Fruit fly (Drosophila melanogaster) whole organism, embryonic: ENCODE data around the gene CG15418.
A peak's percentile ranks its signal among the peaks of the same experiment; 100 is the strongest.

Experiments
- CG10543 ChIP-seq: fragments of 200-800 bp; sonication (Bioruptor generic); optimal IDR thresholded peaks from 3 replicates; lab custom pipeline; 2017; ENCODE audit warnings: missing biosample characterization, mild to moderate bottlenecking, missing genetic modification characterization, moderate library complexity
- CG12104 ChIP-seq: fragments of 200-800 bp; sonication (Bioruptor generic); optimal IDR thresholded peaks from 3 replicates; lab custom pipeline; 2016; ENCODE audit warnings: missing biosample characterization, missing genetic modification characterization
- CG13775 ChIP-seq: fragments of 200-800 bp; sonication (Bioruptor generic); optimal IDR thresholded peaks from 3 replicates; lab custom pipeline; 2017; ENCODE audit warnings: missing biosample characterization, mild to moderate bottlenecking, missing genetic modification characterization
- CG14050 ChIP-seq: fragments of 200-800 bp; sonication (Bioruptor generic); IDR thresholded peaks from 3 replicates; pipeline ENCODE4 v1.3.6; 2022; ENCODE audit warnings: missing biosample characterization, missing genetic modification characterization
- CG14965 ChIP-seq: fragments of 200-800 bp; sonication (Bioruptor generic); optimal IDR thresholded peaks from 2 replicates; lab custom pipeline; 2016; ENCODE audit warnings: missing biosample characterization, missing genetic modification characterization, borderline replicate concordance
- CG15073 ChIP-seq: fragments of 200-800 bp; sonication (Bioruptor generic); optimal IDR thresholded peaks from 2 replicates; lab custom pipeline; 2016; ENCODE audit warnings: missing biosample characterization, missing genetic modification characterization
- CG1603 ChIP-seq: fragments of 200-800 bp; sonication (Bioruptor generic); optimal IDR thresholded peaks from 2 replicates; lab custom pipeline; 2019; ENCODE audit warnings: missing biosample characterization, mild to moderate bottlenecking, missing genetic modification characterization, moderate library complexity
- CG18599 ChIP-seq: fragments of 200-800 bp; sonication (Bioruptor generic); optimal IDR thresholded peaks from 3 replicates; lab custom pipeline; 2017; ENCODE audit warnings: missing biosample characterization, missing genetic modification characterization, mild to moderate bottlenecking, moderate library complexity, missing genetic modification reagents
- CG31388 ChIP-seq: fragments of 200-800 bp; sonication (Bioruptor generic); optimal IDR thresholded peaks from 2 replicates; lab custom pipeline; 2016; ENCODE audit warnings: missing biosample characterization, missing genetic modification characterization
- CG4328 ChIP-seq: fragments of 200-800 bp; sonication (Bioruptor generic); optimal IDR thresholded peaks from 3 replicates; lab custom pipeline; 2017; ENCODE audit warnings: missing biosample characterization, missing genetic modification reagents, missing genetic modification characterization
- CG5180 ChIP-seq: fragments of 200-800 bp; sonication (Bioruptor generic); optimal IDR thresholded peaks from 3 replicates; lab custom pipeline; 2017; ENCODE audit warnings: missing biosample characterization, missing genetic modification characterization, mild to moderate bottlenecking, moderate library complexity, missing genetic modification reagents
- CTCF ChIP-seq: fragments of 200-800 bp; sonication (Bioruptor generic); optimal IDR thresholded peaks from 2 replicates; lab custom pipeline; 2017; ENCODE audit warnings: missing biosample characterization, mild to moderate bottlenecking, missing genetic modification characterization, moderate library complexity
- Chrac-16 ChIP-seq: fragments of 200-800 bp; sonication (Bioruptor generic); optimal IDR thresholded peaks from 3 replicates; lab custom pipeline; 2016; ENCODE audit warnings: missing biosample characterization, missing genetic modification characterization
- Dll ChIP-seq: fragments of 200-800 bp; sonication (Bioruptor generic); IDR thresholded peaks from 4 replicates; pipeline ENCODE4 v1.3.6; 2022; ENCODE audit warnings: missing biosample characterization, missing genetic modification characterization; ENCODE audit not compliant: partially characterized antibody
- Drgx ChIP-seq: fragments of 200-800 bp; sonication (Bioruptor generic); IDR thresholded peaks from 2 replicates; pipeline ENCODE4 v1.3.6; 2022; ENCODE audit warnings: missing biosample characterization, missing genetic modification characterization
- ERR ChIP-seq: fragments of 200-800 bp; sonication (Bioruptor generic); optimal IDR thresholded peaks from 2 replicates; lab custom pipeline; 2016; ENCODE audit warnings: missing biosample characterization, missing genetic modification characterization
- HmgD ChIP-seq: fragments of 200-800 bp; sonication (Bioruptor generic); optimal IDR thresholded peaks from 3 replicates; lab custom pipeline; 2016; ENCODE audit warnings: missing biosample characterization, missing genetic modification characterization
- HmgZ ChIP-seq: fragments of 200-800 bp; sonication (Bioruptor generic); optimal IDR thresholded peaks from 2 replicates; lab custom pipeline; 2018; ENCODE audit warnings: missing biosample characterization, mild to moderate bottlenecking, missing genetic modification characterization
- Hr39 ChIP-seq: fragments of >200 bp; optimal IDR thresholded peaks from 2 replicates; lab custom pipeline; 2017
- Neu2 ChIP-seq: fragments of 200-800 bp; sonication (Bioruptor generic); optimal IDR thresholded peaks from 3 replicates; lab custom pipeline; 2016; ENCODE audit warnings: missing biosample characterization, missing genetic modification characterization, borderline replicate concordance
- Nf-YA ChIP-seq: fragments of 200-800 bp; sonication (Bioruptor generic); IDR thresholded peaks from 2 replicates; pipeline ENCODE4 v1.3.6; 2022; ENCODE audit warnings: missing biosample characterization, missing genetic modification characterization
- Nf-YB ChIP-seq: fragments of 200-800 bp; sonication (Bioruptor generic); optimal IDR thresholded peaks from 3 replicates; lab custom pipeline; 2019; ENCODE audit warnings: missing biosample characterization, mild to moderate bottlenecking, missing genetic modification characterization, moderate library complexity
- Six4 ChIP-seq: fragments of 200-800 bp; sonication (Bioruptor generic); optimal IDR thresholded peaks from 2 replicates; lab custom pipeline; 2016; ENCODE audit warnings: missing biosample characterization, missing genetic modification characterization
- Sox100B ChIP-seq: fragments of 200-800 bp; sonication (Bioruptor generic); optimal IDR thresholded peaks from 3 replicates; lab custom pipeline; 2018; ENCODE audit warnings: missing biosample characterization, mild to moderate bottlenecking, missing genetic modification characterization
- Sry-β ChIP-seq: fragments of 200-800 bp; sonication (Bioruptor generic); optimal IDR thresholded peaks from 2 replicates; lab custom pipeline; 2018; ENCODE audit warnings: missing biosample characterization, mild to moderate bottlenecking, missing genetic modification characterization, moderate library complexity
- abd-A ChIP-seq: fragments of 200-800 bp; sonication (Bioruptor generic); optimal IDR thresholded peaks from 3 replicates; lab custom pipeline; 2019; ENCODE audit warnings: missing biosample characterization, mild to moderate bottlenecking, missing genetic modification characterization, moderate library complexity
- ash1 ChIP-seq: fragments of 200-800 bp; sonication (Bioruptor generic); optimal IDR thresholded peaks from 2 replicates; lab custom pipeline; 2018; ENCODE audit warnings: missing biosample characterization, mild to moderate bottlenecking, missing genetic modification characterization
- ci ChIP-seq: fragments of 200-800 bp; sonication (Bioruptor generic); IDR thresholded peaks from 3 replicates; pipeline ENCODE4 v1.3.6; 2022; ENCODE audit warnings: missing biosample characterization, missing genetic modification characterization
- crc ChIP-seq: fragments of 200-800 bp; sonication (Bioruptor generic); optimal IDR thresholded peaks from 2 replicates; lab custom pipeline; 2016; ENCODE audit warnings: missing biosample characterization, missing genetic modification characterization
- croc ChIP-seq: fragments of 200-800 bp; sonication (Bioruptor generic); conservative IDR thresholded peaks from 3 replicates; pipeline ENCODE4 v1.3.6; 2022; ENCODE audit warnings: missing biosample characterization, missing genetic modification characterization
- cwo ChIP-seq: fragments of 200-800 bp; sonication (Bioruptor generic); optimal IDR thresholded peaks from 3 replicates; lab custom pipeline; 2017; ENCODE audit warnings: missing biosample characterization, missing genetic modification characterization, mild to moderate bottlenecking, moderate library complexity, missing genetic modification reagents
- dati ChIP-seq: fragments of 200-800 bp; sonication (Bioruptor generic); IDR thresholded peaks from 2 replicates; pipeline ENCODE4 v1.3.6; 2022; ENCODE audit warnings: missing biosample characterization, missing genetic modification characterization
- dmrt99B ChIP-seq: fragments of 200-800 bp; sonication (Bioruptor generic); optimal IDR thresholded peaks from 2 replicates; lab custom pipeline; 2018; ENCODE audit warnings: missing biosample characterization, mild to moderate bottlenecking, missing genetic modification characterization, moderate library complexity
- exex ChIP-seq: fragments of 200-800 bp; sonication (Bioruptor generic); optimal IDR thresholded peaks from 4 replicates; lab custom pipeline; 2018; ENCODE audit warnings: missing biosample characterization, mild to moderate bottlenecking, missing genetic modification characterization, moderate library complexity
- fd64A ChIP-seq: fragments of 200-800 bp; sonication (Bioruptor generic); optimal IDR thresholded peaks from 3 replicates; lab custom pipeline; 2018; ENCODE audit warnings: missing biosample characterization, mild to moderate bottlenecking, missing genetic modification characterization
- gem ChIP-seq: fragments of 200-800 bp; sonication (Bioruptor generic); optimal IDR thresholded peaks from 2 replicates; lab custom pipeline; 2019; ENCODE audit warnings: missing biosample characterization, mild to moderate bottlenecking, missing genetic modification characterization, moderate library complexity
- gro ChIP-seq: fragments of 200-800 bp; sonication (Bioruptor generic); optimal IDR thresholded peaks from 2 replicates; lab custom pipeline; 2016; ENCODE audit warnings: missing biosample characterization, missing genetic modification characterization
- gsb ChIP-seq: fragments of 200-800 bp; sonication (Bioruptor generic); IDR thresholded peaks from 2 replicates; pipeline ENCODE4 v1.3.6; 2022; ENCODE audit warnings: missing biosample characterization, missing genetic modification characterization
- kay ChIP-seq: fragments of 200-800 bp; sonication (Bioruptor generic); optimal IDR thresholded peaks from 2 replicates; lab custom pipeline; 2016; ENCODE audit warnings: missing biosample characterization, missing genetic modification characterization
- klu ChIP-seq: fragments of 200-800 bp; sonication (Bioruptor generic); IDR thresholded peaks from 2 replicates; pipeline ENCODE4 v1.3.6; 2022; ENCODE audit warnings: missing biosample characterization, missing genetic modification characterization
- mld ChIP-seq: fragments of 200-800 bp; sonication (Bioruptor generic); IDR thresholded peaks from 3 replicates; pipeline ENCODE4 v1.3.6; 2022; ENCODE audit warnings: missing biosample characterization, missing genetic modification characterization; ENCODE audit not compliant: partially characterized antibody
- nmo ChIP-seq: fragments of 200-800 bp; sonication (Bioruptor generic); optimal IDR thresholded peaks from 2 replicates; lab custom pipeline; 2018; ENCODE audit warnings: missing biosample characterization, mild to moderate bottlenecking, missing genetic modification characterization, moderate library complexity
- p53 ChIP-seq: fragments of 200-800 bp; sonication (Bioruptor generic); optimal IDR thresholded peaks from 2 replicates; lab custom pipeline; 2016; ENCODE audit warnings: missing biosample characterization, missing genetic modification characterization
- pita ChIP-seq: fragments of 200-800 bp; sonication (Bioruptor generic); optimal IDR thresholded peaks from 2 replicates; lab custom pipeline; 2017; ENCODE audit warnings: missing biosample characterization, mild to moderate bottlenecking, missing genetic modification characterization
- prd ChIP-seq, 3 experiments: fragments of >200 bp in 2 of 3; fragments of 200-800 bp in 1 of 3; sonication (Bioruptor generic) in 1 of 3; optimal IDR thresholded peaks in 2 of 3; IDR thresholded peaks in 1 of 3; 2 replicates in 2 of 3; 3 replicates in 1 of 3; pipeline versions ENCODE4 v1.3.6 to Lab custom; 2017 to 2022; ENCODE audit warnings: missing biosample characterization in 1 of 3, missing genetic modification characterization in 1 of 3
- psq ChIP-seq: fragments of 200-800 bp; sonication (Bioruptor generic); optimal IDR thresholded peaks from 2 replicates; lab custom pipeline; 2017; ENCODE audit warnings: missing biosample characterization, missing genetic modification characterization
- scrt ChIP-seq: fragments of 200-800 bp; sonication (Bioruptor generic); optimal IDR thresholded peaks from 2 replicates; lab custom pipeline; 2018; ENCODE audit warnings: missing biosample characterization, mild to moderate bottlenecking, missing genetic modification characterization, moderate library complexity
- slbo ChIP-seq: fragments of 200-800 bp; sonication (Bioruptor generic); IDR thresholded peaks from 2 replicates; pipeline ENCODE4 v1.3.6; 2022; ENCODE audit warnings: missing biosample characterization, missing genetic modification characterization
- slp2 ChIP-seq: fragments of 200-800 bp; sonication (Bioruptor generic); optimal IDR thresholded peaks from 2 replicates; lab custom pipeline; 2016; ENCODE audit warnings: missing biosample characterization, missing genetic modification characterization

CG15418 gene

DNA sequence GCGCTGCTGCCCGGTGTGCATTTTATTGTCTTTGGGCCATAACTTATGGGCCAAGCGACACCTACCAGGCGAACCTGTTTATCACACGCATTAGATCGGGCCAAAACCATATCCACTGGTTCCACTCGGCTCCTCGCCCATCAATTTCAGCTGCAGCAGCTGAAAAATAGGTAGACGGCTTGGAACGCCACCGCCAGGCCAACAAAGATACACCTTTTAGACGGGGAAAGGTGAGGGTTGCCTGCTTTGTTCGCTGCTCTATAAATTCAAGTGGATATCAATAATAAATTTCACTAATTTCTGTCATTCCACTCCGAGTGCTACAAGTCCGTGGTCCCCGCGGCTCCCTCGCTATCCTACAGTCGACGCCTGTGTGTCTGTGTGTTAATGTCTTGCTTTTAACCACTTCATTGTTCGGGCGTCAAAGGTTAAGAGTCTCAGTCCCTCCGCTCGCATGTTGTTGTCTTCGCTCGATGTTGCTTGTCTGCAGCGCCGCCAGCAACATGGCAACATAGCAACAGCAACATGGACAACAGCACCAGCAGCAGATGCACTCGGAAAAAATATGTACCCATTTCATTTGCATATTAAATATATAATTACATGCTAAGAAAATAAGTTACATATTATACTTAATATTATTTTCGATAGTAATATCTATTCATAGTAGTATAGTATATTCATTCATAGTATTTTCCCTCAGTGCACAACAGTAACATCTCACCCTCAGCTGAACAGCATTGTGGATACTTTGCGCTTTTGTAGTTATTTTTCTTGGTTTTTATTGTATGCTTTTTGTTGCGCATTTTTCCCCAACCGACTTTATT lies 33.4 kb downstream of the CG15418 start (continued):
- TF ChIP-seq CG13775 (GFP tag; lab: Kevin White, UChicago): peak; percentile 78
- peak; percentile 88 for TF ChIP-seq ci (GFP tag; lab: Robert Waterston, UW)
- TF ChIP-seq Dll: no peak
- TF ChIP-seq kay (GFP tag; lab: Kevin White, UChicago): peak; percentile 26
- peak; percentile 79 for TF ChIP-seq Six4
- TF ChIP-seq HmgZ (tag; lab: Kevin White, UChicago): peak; percentile 36
- peak; percentile 66 for TF ChIP-seq CG15073 (GFP tag; lab: Kevin White, UChicago)
- TF ChIP-seq fd64A (GFP tag; lab: Kevin White, UChicago): peak; percentile 65
- peak; percentile 71 for TF ChIP-seq CG5180
- no peak for TF ChIP-seq ERR
- TF ChIP-seq CG1603 (tag; lab: Kevin White, UChicago): peak; percentile 87
- TF ChIP-seq exex: no peak
- TF ChIP-seq scrt: peak; percentile 27
- peak; percentile 53; the same call in 1 of the 2 replicates for TF ChIP-seq dati (GFP tag; lab: Robert Waterston, UW)
- peak; percentile 91 for TF ChIP-seq dmrt99B (tag; lab: Kevin White, UChicago)
- peak; percentile 66 for TF ChIP-seq CG18599 (GFP tag; lab: Kevin White, UChicago)
- TF ChIP-seq slp2 (GFP tag; lab: Kevin White, UChicago): no peak
- no peak for TF ChIP-seq HmgD (GFP tag; lab: Kevin White, UChicago)
- no peak for TF ChIP-seq CG10543 (GFP tag; lab: Kevin White, UChicago)
- peak; percentile 63 for TF ChIP-seq CG12104 (GFP tag; lab: Kevin White, UChicago)
- no peak for TF ChIP-seq mld (GFP tag; lab: Robert Waterston, UW)
- TF ChIP-seq Nf-YB (GFP tag; lab: Kevin White, UChicago): no peak
- TF ChIP-seq Sox100B (GFP tag; lab: Kevin White, UChicago): peak; percentile 87
- TF ChIP-seq ash1: no peak
- TF ChIP-seq CG14965 (GFP tag; lab: Kevin White, UChicago): no peak
- TF ChIP-seq pita: no peak
- TF ChIP-seq Neu2 (GFP tag; lab: Kevin White, UChicago): no peak
- peak; percentile 72 for TF ChIP-seq Chrac-16 (GFP tag; lab: Kevin White, UChicago)
- TF ChIP-seq p53 (GFP tag; lab: Kevin White, UChicago): no peak
- peak; percentile 12 for TF ChIP-seq cwo (GFP tag; lab: Kevin White, UChicago)
- no peak for TF ChIP-seq gsb
- TF ChIP-seq nmo (GFP tag; lab: Kevin White, UChicago): peak; percentile 92
- TF ChIP-seq klu (GFP tag; lab: Robert Waterston, UW): peak; percentile 50
- TF ChIP-seq gem: peak; percentile 93
- TF ChIP-seq Sry-β: peak; percentile 42
- TF ChIP-seq CG14050 (GFP tag; lab: Robert Waterston, UW): no peak; the same call in 2 of the 3 replicates
- TF ChIP-seq prd (optimal IDR thresholded peaks at IDR 0.05; lab: Kevin White, UChicago): no peak
- TF ChIP-seq prd (GFP tag; IDR thresholded peaks at IDR 0.05; lab: Robert Waterston, UW): peak; percentile 92
- peak; percentile 93 for TF ChIP-seq abd-A (tag; lab: Kevin White, UChicago)
- peak; percentile 45 for TF ChIP-seq psq (GFP tag; lab: Kevin White, UChicago)
- no peak for TF ChIP-seq crc
- TF ChIP-seq CG31388 (GFP tag; lab: Kevin White, UChicago): peak; percentile 53
- TF ChIP-seq CG4328 (GFP tag; lab: Kevin White, UChicago): peak; percentile 42
- TF ChIP-seq gro (GFP tag; lab: Kevin White, UChicago): no peak
- TF ChIP-seq slbo: no peak; the same call in 1 of the 2 replicates
- TF ChIP-seq croc: peak; percentile 87
- peak; percentile 60 for TF ChIP-seq Nf-YA (GFP tag; lab: Robert Waterston, UW)
- TF ChIP-seq Drgx (GFP tag; lab: Robert Waterston, UW): peak; percentile 66
- peak; percentile 13 for TF ChIP-seq CTCF (GFP tag; lab: Kevin White, UChicago)
- TF ChIP-seq Hr39 (lab: Kevin White, UChicago): no peak
